Worm (Caenorhabditis elegans): ENCODE data around the gene T04F3.3.

- TF ChIP-seq R02D3.7 (tag; optimal IDR thresholded peaks at IDR 0.05) (no peak), tag-97 (GFP tag; IDR thresholded peaks at IDR 0.05) (no peak), mes-2 (tag; optimal IDR thresholded peaks at IDR 0.05; ENCODE audit: poor library complexity, severe bottlenecking) (no peak), ztf-11 (tag; optimal IDR thresholded peaks at IDR 0.05) (no peak), nhr-77 (tag; optimal IDR thresholded peaks at IDR 0.05) (no peak), pha-4 (GFP tag; IDR thresholded peaks at IDR 0.05) (no peak), pha-4 (tag; optimal IDR thresholded peaks at IDR 0.05) (no peak), jun-1 (tag; optimal IDR thresholded peaks at IDR 0.05) (no peak), aly-2 (tag; optimal IDR thresholded peaks at IDR 0.05) (no peak)
Measured at ce11 chrV:11797272-11797855, 38.6 kb downstream of the T04F3.3 start.
